Fruit fly (Drosophila melanogaster): Measurements from ENCODE around the gene CG17078.

CG17078 gene

dm6 chr2L:267441-268089 lies 10.5 kb downstream of the CG17078 start, which contains the start of gene CG17075 (continued):
- TF ChIP-seq az2 (GFP tag; optimal IDR thresholded peaks at IDR 0.05) (peak; percentile 94), sna (GFP tag; IDR thresholded peaks at IDR 0.05; ENCODE audit: partially characterized antibody) (no peak), CG11247 (GFP tag; IDR thresholded peaks at IDR 0.05) (peak; percentile 93), Elba2 (GFP tag; optimal IDR thresholded peaks at IDR 0.05) (no peak), CG11504 (tag; optimal IDR thresholded peaks at IDR 0.05) (peak; percentile 96), Doc3 (GFP tag; IDR thresholded peaks at IDR 0.05; ENCODE audit: partially characterized antibody) (no peak), crp (GFP tag; optimal IDR thresholded peaks at IDR 0.05) (peak in 1 of 2 experiments; percentile 54), CG7963 (GFP tag; IDR thresholded peaks at IDR 0.05; ENCODE audit: partially characterized antibody) (no peak), HLHmδ (GFP tag; optimal IDR thresholded peaks at IDR 0.05) (no peak), zen (tag; optimal IDR thresholded peaks at IDR 0.05) (peak; percentile 75), sc (optimal IDR thresholded peaks at IDR 0.05) (no peak), sc (GFP tag; optimal IDR thresholded peaks at IDR 0.05) (peak; percentile 76), danr (GFP tag; IDR thresholded peaks at IDR 0.05) (peak; percentile 91), Med (GFP tag) (peak; percentile 94), rib (GFP tag; IDR thresholded peaks at IDR 0.05) (peak; percentile 95), hbn (GFP tag; IDR thresholded peaks at IDR 0.05; ENCODE audit: partially characterized antibody) (no peak), Sry-δ (GFP tag; optimal IDR thresholded peaks at IDR 0.05) (peak; percentile 28), eyg (GFP tag; optimal IDR thresholded peaks at IDR 0.05) (peak; percentile 38), CG11560 (tag; IDR thresholded peaks at IDR 0.05) (peak; percentile 84), CG7745 (tag; optimal IDR thresholded peaks at IDR 0.05) (no peak), Hey (tag; optimal IDR thresholded peaks at IDR 0.05) (peak; percentile 62), Nf-YB (GFP tag; optimal IDR thresholded peaks at IDR 0.05) (peak; percentile 72), Mrtf (GFP tag; IDR thresholded peaks at IDR 0.05) (peak; percentile 92), schlank (tag; optimal IDR thresholded peaks at IDR 0.05) (peak; percentile 87), CG13624 (GFP tag; optimal IDR thresholded peaks at IDR 0.05) (peak; percentile 69), ftz-f1 (GFP tag; optimal IDR thresholded peaks at IDR 0.05) (peak; percentile 41), cas (GFP tag; IDR thresholded peaks at IDR 0.05) (peak; percentile 86), H2.0 (GFP tag; IDR thresholded peaks at IDR 0.05) (peak; percentile 95), MESR4 (GFP tag; optimal IDR thresholded peaks at IDR 0.05) (peak; percentile 27), z (GFP tag; IDR thresholded peaks at IDR 0.05) (no peak; the same call in 2 of the 3 replicates), HmgZ (tag; optimal IDR thresholded peaks at IDR 0.05) (peak; percentile 95), Blimp-1 (GFP tag; optimal IDR thresholded peaks at IDR 0.05) (peak; percentile 89), CG10321 (GFP tag; IDR thresholded peaks at IDR 0.05) (peak; percentile 78), CG10431 (GFP tag; optimal IDR thresholded peaks at IDR 0.05) (peak; percentile 40), CG8359 (GFP tag; optimal IDR thresholded peaks at IDR 0.05; ENCODE audit: borderline replicate concordance) (peak; percentile 68), org-1 (GFP tag; optimal IDR thresholded peaks at IDR 0.05) (peak; percentile 92), ci (GFP tag; IDR thresholded peaks at IDR 0.05) (peak; percentile 97), B-H2 (GFP tag; optimal IDR thresholded peaks at IDR 0.05) (peak; percentile 80), Sin3A (optimal IDR thresholded peaks at IDR 0.05) (no peak), Ptx1 (GFP tag; IDR thresholded peaks at IDR 0.05) (peak; percentile 97), CG8478 (optimal IDR thresholded peaks at IDR 0.05) (no peak), CG14860 (GFP tag; IDR thresholded peaks at IDR 0.05; ENCODE audit: partially characterized antibody) (no peak), CG12391 (tag; optimal IDR thresholded peaks at IDR 0.05) (peak; percentile 96), CG14965 (GFP tag; optimal IDR thresholded peaks at IDR 0.05; ENCODE audit: borderline replicate concordance) (no peak), Pdp1 (GFP tag; optimal IDR thresholded peaks at IDR 0.05) (peak; percentile 85 to 88), corto (GFP tag; optimal IDR thresholded peaks at IDR 0.05) (peak; percentile 61), tx (GFP tag; optimal IDR thresholded peaks at IDR 0.05) (peak; percentile 78), caup (GFP tag; optimal IDR thresholded peaks at IDR 0.05; ENCODE audit: severe bottlenecking) (peak; percentile 96), Hmr (GFP tag; optimal IDR thresholded peaks at IDR 0.05) (peak; percentile 98)
